Fruit fly (Drosophila melanogaster) whole organism, embryonic: ENCODE results near the gene CG42827.

ENCODE experiments used
- ATbp ChIP-seq: fragments of 200-800 bp; sonication (Bioruptor generic); optimal IDR thresholded peaks from 2 replicates; lab custom pipeline; 2017; ENCODE audit warnings: missing biosample characterization, mild to moderate bottlenecking, missing genetic modification characterization, missing genetic modification reagents
- Asciz ChIP-seq: fragments of 200-800 bp; sonication (Bioruptor generic); optimal IDR thresholded peaks from 2 replicates; lab custom pipeline; 2017; ENCODE audit warnings: missing biosample characterization, mild to moderate bottlenecking, missing genetic modification characterization, missing genetic modification reagents
- CG11504 ChIP-seq: fragments of 200-800 bp; sonication (Bioruptor generic); optimal IDR thresholded peaks from 3 replicates; lab custom pipeline; 2019; ENCODE audit warnings: missing biosample characterization, mild to moderate bottlenecking, missing genetic modification characterization, moderate library complexity
- CG13424 ChIP-seq: fragments of 200-800 bp; sonication (Bioruptor generic); optimal IDR thresholded peaks from 2 replicates; lab custom pipeline; 2019; ENCODE audit warnings: missing biosample characterization, mild to moderate bottlenecking, missing genetic modification characterization, moderate library complexity
- CG15601 ChIP-seq: fragments of 200-800 bp; sonication (Bioruptor generic); optimal IDR thresholded peaks from 3 replicates; lab custom pipeline; 2019; ENCODE audit warnings: missing biosample characterization, mild to moderate bottlenecking, missing genetic modification characterization, moderate library complexity
- CG32767 ChIP-seq: fragments of 200-800 bp; sonication (Bioruptor generic); IDR thresholded peaks from 2 replicates; pipeline ENCODE4 v1.3.6; 2022; ENCODE audit warnings: missing biosample characterization, missing genetic modification characterization
- CG4328 ChIP-seq: fragments of 200-800 bp; sonication (Bioruptor generic); optimal IDR thresholded peaks from 3 replicates; lab custom pipeline; 2017; ENCODE audit warnings: missing biosample characterization, missing genetic modification reagents, missing genetic modification characterization
- CoRest ChIP-seq: fragments of 200-800 bp; sonication (Bioruptor generic); optimal IDR thresholded peaks from 3 replicates; lab custom pipeline; 2018; ENCODE audit warnings: missing biosample characterization, mild to moderate bottlenecking, missing genetic modification characterization, moderate library complexity
- Drgx ChIP-seq: fragments of 200-800 bp; sonication (Bioruptor generic); IDR thresholded peaks from 2 replicates; pipeline ENCODE4 v1.3.6; 2022; ENCODE audit warnings: missing biosample characterization, missing genetic modification characterization
- Ets65A ChIP-seq: fragments of 200-800 bp; sonication (Bioruptor generic); peaks from one replicate; lab custom pipeline; 2016; ENCODE audit warnings: missing biosample characterization, missing genetic modification characterization
- H2.0 ChIP-seq: fragments of 200-800 bp; sonication (Bioruptor generic); IDR thresholded peaks from 2 replicates; pipeline ENCODE4 v1.3.6; 2022; ENCODE audit warnings: missing biosample characterization, missing genetic modification characterization
- Kr ChIP-seq: fragments of 200-800 bp; sonication (Bioruptor generic); optimal IDR thresholded peaks from 2 replicates; lab custom pipeline; 2017; ENCODE audit warnings: missing biosample characterization, mild to moderate bottlenecking, missing genetic modification characterization
- Oli ChIP-seq: fragments of 200-800 bp; sonication (Bioruptor generic); optimal IDR thresholded peaks from 2 replicates; lab custom pipeline; 2018; ENCODE audit warnings: missing biosample characterization, mild to moderate bottlenecking, missing genetic modification characterization, moderate library complexity
- Sin3A ChIP-seq: fragments of >200 bp; optimal IDR thresholded peaks from 2 replicates; lab custom pipeline; 2018
- YL-1 ChIP-seq: fragments of 200-800 bp; sonication (Bioruptor generic); optimal IDR thresholded peaks from 3 replicates; lab custom pipeline; 2017; ENCODE audit warnings: missing biosample characterization, mild to moderate bottlenecking, missing genetic modification characterization
- az2 ChIP-seq: fragments of 200-800 bp; sonication (Bioruptor generic); optimal IDR thresholded peaks from 3 replicates; lab custom pipeline; 2016; ENCODE audit warnings: missing biosample characterization, missing genetic modification characterization
- ci ChIP-seq: fragments of 200-800 bp; sonication (Bioruptor generic); IDR thresholded peaks from 3 replicates; pipeline ENCODE4 v1.3.6; 2022; ENCODE audit warnings: missing biosample characterization, missing genetic modification characterization
- dpn ChIP-seq, 2 experiments: fragments of 200-800 bp; sonication (Bioruptor generic); optimal IDR thresholded peaks; 3 replicates each; lab custom pipeline; 2016; ENCODE audit warnings: missing biosample characterization in 2 of 2, missing genetic modification characterization in 2 of 2
- ewg ChIP-seq: fragments of 200-800 bp; sonication (Bioruptor generic); optimal IDR thresholded peaks from 3 replicates; lab custom pipeline; 2017; ENCODE audit warnings: mild to moderate bottlenecking, missing biosample characterization, missing genetic modification reagents, missing genetic modification characterization
- grau ChIP-seq: fragments of 200-800 bp; optimal IDR thresholded peaks from 3 replicates; lab custom pipeline; 2019; ENCODE audit warnings: missing biosample characterization, mild to moderate bottlenecking, missing genetic modification characterization, moderate library complexity
- ham ChIP-seq: fragments of 200-800 bp; sonication (Bioruptor generic); IDR thresholded peaks from 2 replicates; pipeline ENCODE4 v1.3.6; 2022; ENCODE audit warnings: missing biosample characterization, missing genetic modification characterization
- lov ChIP-seq, 2 experiments: fragments of 200-800 bp in 1 of 2; fragments of >200 bp in 1 of 2; sonication (Bioruptor generic) in 1 of 2; IDR thresholded peaks in 1 of 2; optimal IDR thresholded peaks in 1 of 2; 2 replicates in 1 of 2; 3 replicates in 1 of 2; pipeline versions ENCODE4 v1.3.6 to Lab custom; 2017 to 2022; ENCODE audit warnings: missing biosample characterization in 1 of 2, missing genetic modification characterization in 1 of 2
- pan ChIP-seq, 4 experiments: fragments of >200 bp in 3 of 4; fragments of 200-800 bp in 1 of 4; sonication (Bioruptor generic) in 1 of 4; optimal IDR thresholded peaks in 3 of 4; IDR thresholded peaks in 1 of 4; 2 replicates each; pipeline versions ENCODE4 v1.3.6 to Lab custom; 2017 to 2022; ENCODE audit warnings: missing biosample characterization in 2 of 4, missing genetic modification characterization in 2 of 4, mixed read lengths in 1 of 4
- sc ChIP-seq, 3 experiments: fragments of >200 bp in 2 of 3; fragments of 200-800 bp in 1 of 3; sonication (Bioruptor generic) in 1 of 3; optimal IDR thresholded peaks; 2 replicates in 2 of 3; 3 replicates in 1 of 3; lab custom pipeline; 2017; ENCODE audit warnings: mild to moderate bottlenecking in 1 of 3, missing biosample characterization in 1 of 3, missing genetic modification characterization in 1 of 3, missing genetic modification reagents in 1 of 3
- scrt ChIP-seq: fragments of 200-800 bp; sonication (Bioruptor generic); optimal IDR thresholded peaks from 2 replicates; lab custom pipeline; 2018; ENCODE audit warnings: missing biosample characterization, mild to moderate bottlenecking, missing genetic modification characterization, moderate library complexity
- sens ChIP-seq: fragments of 200-800 bp; sonication (Bioruptor generic); peaks from one replicate; lab custom pipeline; 2016; ENCODE audit warnings: missing biosample characterization, missing genetic modification characterization
- sens-2 ChIP-seq: fragments of 200-800 bp; sonication (Bioruptor generic); IDR thresholded peaks from 2 replicates; pipeline ENCODE4 v1.3.6; 2022; ENCODE audit warnings: missing biosample characterization, missing genetic modification characterization
- so ChIP-seq: fragments of 200-800 bp; sonication (Bioruptor generic); IDR thresholded peaks from 3 replicates; pipeline ENCODE4 v1.3.6; 2022; ENCODE audit warnings: missing biosample characterization, missing genetic modification characterization
- ssp ChIP-seq: fragments of 200-800 bp; sonication (Bioruptor generic); IDR thresholded peaks from 2 replicates; pipeline ENCODE4 v1.3.6; 2022; ENCODE audit warnings: missing biosample characterization, missing genetic modification characterization
- tio ChIP-seq: fragments of 200-800 bp; sonication (Bioruptor generic); optimal IDR thresholded peaks from 2 replicates; lab custom pipeline; 2017; ENCODE audit warnings: missing biosample characterization, missing genetic modification characterization, inconsistent platforms
- wor ChIP-seq: fragments of 200-800 bp; sonication (Bioruptor generic); IDR thresholded peaks from 2 replicates; pipeline ENCODE4 v1.3.6; 2022; ENCODE audit warnings: missing biosample characterization, missing genetic modification characterization
- z ChIP-seq: fragments of 200-800 bp; sonication (Bioruptor generic); IDR thresholded peaks from 3 replicates; pipeline ENCODE4 v1.3.6; 2022; ENCODE audit warnings: missing biosample characterization, missing genetic modification characterization

The CG42827 gene

dm6 chr3R:23396548-23397294 lies 24.0 kb downstream of the CG42827 start (continued):
- peak; percentile 51 for TF ChIP-seq wor (GFP tag; lab: Robert Waterston, UW)
- peak; percentile 26 for TF ChIP-seq CG15601 (tag; lab: Kevin White, UChicago)
- peak; percentile 45 for TF ChIP-seq az2
- TF ChIP-seq CG13424 (tag; lab: Kevin White, UChicago), result peak; percentile 47
- TF ChIP-seq ci (GFP tag; lab: Robert Waterston, UW), result peak; percentile 75
- no peak for TF ChIP-seq lov (optimal IDR thresholded peaks at IDR 0.05; lab: Kevin White, UChicago)
- no peak for TF ChIP-seq lov (GFP tag; IDR thresholded peaks at IDR 0.05; lab: Robert Waterston, UW)
- peak; percentile 9 for TF ChIP-seq ewg (GFP tag; lab: Kevin White, UChicago)
- TF ChIP-seq CG11504 (tag; lab: Kevin White, UChicago), result peak; percentile 61
- TF ChIP-seq Asciz (GFP tag; lab: Kevin White, UChicago), result peak; percentile 11
- no peak for TF ChIP-seq sens (GFP tag; lab: Kevin White, UChicago)
- TF ChIP-seq ham (GFP tag; lab: Robert Waterston, UW), result no peak
- peak in 1 of 2 experiments; percentile 42 for TF ChIP-seq dpn (GFP tag; optimal IDR thresholded peaks at IDR 0.05; lab: Kevin White, UChicago)
- TF ChIP-seq Kr (GFP tag; lab: Kevin White, UChicago), result no peak
- TF ChIP-seq sc (optimal IDR thresholded peaks at IDR 0.05; lab: Kevin White, UChicago), result no peak
- TF ChIP-seq sc (GFP tag; optimal IDR thresholded peaks at IDR 0.05; lab: Kevin White, UChicago), result peak; percentile 8
- peak; percentile 42; the same call in 1 of the 2 replicates for TF ChIP-seq CG32767 (GFP tag; lab: Robert Waterston, UW)
- TF ChIP-seq tio (GFP tag; lab: Kevin White, UChicago), result peak; percentile 14
- TF ChIP-seq Oli (tag; lab: Kevin White, UChicago), result peak; percentile 56
- TF ChIP-seq CoRest, result peak; percentile 41
- TF ChIP-seq H2.0, result peak; percentile 54; the same call in 1 of the 2 replicates
- peak; percentile 47; the same call in 1 of the 2 replicates for TF ChIP-seq sens-2 (GFP tag; lab: Robert Waterston, UW)
- TF ChIP-seq so, result peak; percentile 45; the same call in 1 of the 3 replicates

DNA sequence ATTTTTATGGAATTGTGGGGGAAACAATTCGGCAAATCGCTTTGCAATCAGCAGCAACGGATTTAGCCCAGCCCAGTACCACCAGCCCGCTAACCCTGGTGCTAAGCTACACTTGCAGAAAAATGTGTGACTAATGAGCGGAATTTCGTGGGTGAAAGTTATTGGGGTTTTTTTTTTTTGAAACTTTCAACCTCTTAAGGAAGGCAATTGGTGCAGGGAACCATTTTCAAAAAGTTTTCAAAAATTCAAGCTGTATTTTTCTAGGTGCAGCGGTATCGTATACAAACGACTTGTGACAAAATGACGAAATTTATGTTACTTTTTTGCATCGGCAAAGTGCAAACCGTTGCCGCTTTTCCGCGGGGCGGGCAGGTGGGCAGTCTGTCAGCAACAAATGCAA lies 26.3 kb downstream of the CG42827 start:
- TF ChIP-seq Drgx (GFP tag; lab: Robert Waterston, UW) (peak; percentile 63), scrt (GFP tag; lab: Kevin White, UChicago) (no peak), pan (optimal IDR thresholded peaks at IDR 0.05; lab: Kevin White, UChicago) (no peak), pan (GFP tag; optimal IDR thresholded peaks at IDR 0.05 in 1 of 2, IDR thresholded peaks at IDR 0.05 in 1 of 2) (peak in 1 of 2 experiments; percentile 9)
- TF ChIP-seq, all 482 proteins: peak for 2

dm6 chr3R:23399679-23400078 lies 27.0 kb downstream of the CG42827 start:
- TF ChIP-seq Ets65A (GFP tag; lab: Kevin White, UChicago) (peak; percentile 34), ssp (GFP tag; lab: Robert Waterston, UW) (no peak)
- TF ChIP-seq, all 482 proteins: peak for 1

DNA sequence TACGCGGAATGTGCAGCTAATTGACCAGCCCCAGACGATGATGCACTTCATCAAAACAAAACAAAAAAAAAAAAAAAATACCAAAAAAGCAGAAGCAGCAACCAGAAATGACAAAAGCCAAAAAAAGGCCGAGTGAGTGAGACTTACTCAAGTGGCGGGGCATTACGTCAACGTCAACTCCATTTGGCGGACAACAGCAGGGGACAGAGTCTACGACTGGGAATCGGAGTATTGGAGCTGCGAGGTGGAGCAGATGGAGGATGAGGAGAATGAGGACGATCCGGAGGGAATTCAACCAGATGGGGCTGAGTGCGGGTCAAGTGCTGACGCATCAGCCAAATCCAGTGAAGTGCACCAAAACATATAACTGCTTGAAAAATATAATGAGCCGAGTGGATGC lies 28.8 kb downstream of the CG42827 start:
- TF ChIP-seq YL-1 (GFP tag; lab: Kevin White, UChicago) (no peak), z (0 out of 3 replicates have a peak, but pooled peaks have one; percentile 40), ATbp (GFP tag; lab: Kevin White, UChicago) (no peak), grau (tag; lab: Kevin White, UChicago) (no peak), Sin3A (lab: Kevin White, UChicago) (no peak), CG4328 (no peak)
